Worm (Caenorhabditis elegans): ENCODE measurements around the gene lim-4.

lim-4 gene

DNA sequence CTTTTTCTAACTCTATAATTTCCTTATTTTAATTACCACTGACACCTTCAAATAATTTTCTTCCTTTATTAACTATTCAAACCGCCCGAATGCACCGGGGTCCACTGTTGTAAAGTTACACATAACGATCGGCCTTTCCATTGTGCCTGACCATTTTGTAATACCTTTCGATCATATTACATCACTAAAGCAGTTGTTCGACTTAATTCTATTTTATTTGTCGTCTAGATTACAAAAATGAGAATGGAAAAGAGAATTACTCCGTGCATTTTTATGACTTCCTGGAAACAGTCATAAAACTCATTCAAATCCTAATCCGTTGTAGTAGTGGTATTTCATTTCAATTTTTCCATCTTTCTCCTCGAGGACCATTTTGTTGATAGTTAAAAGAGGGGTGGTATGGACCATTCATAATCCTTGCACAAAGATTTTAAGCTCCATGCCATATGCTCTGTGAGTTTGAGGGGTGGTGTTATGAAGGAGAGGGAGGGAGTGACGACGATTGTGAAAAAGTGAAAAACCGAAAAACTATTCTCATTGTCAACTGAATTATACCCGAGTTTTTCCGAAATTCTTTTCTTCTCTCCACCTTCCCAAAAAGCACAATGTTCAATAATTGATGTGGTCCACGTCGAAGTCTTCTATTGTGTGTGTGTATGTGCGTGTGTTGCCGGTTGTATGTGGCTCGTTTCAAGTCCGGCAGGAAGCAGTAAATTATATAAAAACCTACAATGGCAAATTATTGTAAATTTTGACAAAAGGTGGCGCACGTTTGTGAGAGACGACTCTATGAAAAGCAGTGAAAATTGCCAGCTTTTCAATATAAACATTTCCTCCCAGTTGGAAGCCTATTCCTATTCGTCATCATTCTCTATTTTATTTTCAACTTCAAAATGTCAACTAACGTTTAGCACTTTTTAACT is 25.2 kb upstream of the lim-4 start:
- TF ChIP-seq die-1 (tag; optimal IDR thresholded peaks at IDR 0.05) (no peak), athp-1 (tag; optimal IDR thresholded peaks at IDR 0.05) (no peak), Y53F4B.3 (GFP tag; IDR thresholded peaks at IDR 0.05) (no peak)

ce11 chrX:3895577-3895976 is 22.2 kb upstream of the lim-4 start, which contains the start of gene F47F2.3:
F47F2.3 (minus strand) TSS chrX:3895677.
- TF ChIP-seq F57A8.1 (GFP tag; optimal IDR thresholded peaks at IDR 0.05) (no peak), F39B2.1 (GFP tag; IDR thresholded peaks at IDR 0.05) (no peak), hsf-1 (GFP tag; IDR thresholded peaks at IDR 0.05) (no peak), ets-4 (GFP tag; optimal IDR thresholded peaks at IDR 0.05) (no peak), athp-1 (tag; optimal IDR thresholded peaks at IDR 0.05) (no peak), egl-44 (GFP tag; IDR thresholded peaks at IDR 0.05) (no peak), xnd-1 (tag; optimal IDR thresholded peaks at IDR 0.05) (no peak), ztf-18 (tag; optimal IDR thresholded peaks at IDR 0.05) (no peak), Y79H2A.3 (GFP tag; conservative IDR thresholded peaks at IDR 0.05) (no peak), mxl-1 (tag; optimal IDR thresholded peaks at IDR 0.05) (no peak), cebp-2 (GFP tag; IDR thresholded peaks at IDR 0.05) (no peak), ceh-79 (tag; optimal IDR thresholded peaks at IDR 0.05) (no peak), egl-18 (GFP tag; IDR thresholded peaks at IDR 0.05) (no peak), nfyb-1 (GFP tag; IDR thresholded peaks at IDR 0.05) (no peak)

- TF ChIP-seq egrh-3 (GFP tag; IDR thresholded peaks at IDR 0.05) (peak; percentile 50; the same call in 1 of the 2 replicates), nhr-90 (tag; optimal IDR thresholded peaks at IDR 0.05) (no peak), lir-1 (GFP tag; conservative IDR thresholded peaks at IDR 0.05) (0 out of 2 replicates have a peak, but pooled peaks have one; percentile 35), ztf-22 (GFP tag; optimal IDR thresholded peaks at IDR 0.05) (no peak), zfh-2 (GFP tag; conservative IDR thresholded peaks at IDR 0.05) (peak; percentile 87), mel-28 (tag; optimal IDR thresholded peaks at IDR 0.05; ENCODE audit: borderline replicate concordance) (no peak), nfya-2 (GFP tag; IDR thresholded peaks at IDR 0.05) (no peak), ztf-26 (tag; optimal IDR thresholded peaks at IDR 0.05) (no peak), sea-2 (GFP tag; IDR thresholded peaks at IDR 0.05) (no peak), aptf-2 (GFP tag; conservative IDR thresholded peaks at IDR 0.05) (no peak), sptf-2 (GFP tag; optimal IDR thresholded peaks at IDR 0.05) (no peak), B0336.3 (GFP tag; IDR thresholded peaks at IDR 0.05) (no peak), rpc-1 (optimal IDR thresholded peaks at IDR 0.05) (no peak), rpc-1 (tag; optimal IDR thresholded peaks at IDR 0.05) (no peak), hlh-12 (tag; optimal IDR thresholded peaks at IDR 0.05) (no peak)
These were observed 14.2 kb upstream of the lim-4 start for ce11 chrX:3887595-3887994.

DNA sequence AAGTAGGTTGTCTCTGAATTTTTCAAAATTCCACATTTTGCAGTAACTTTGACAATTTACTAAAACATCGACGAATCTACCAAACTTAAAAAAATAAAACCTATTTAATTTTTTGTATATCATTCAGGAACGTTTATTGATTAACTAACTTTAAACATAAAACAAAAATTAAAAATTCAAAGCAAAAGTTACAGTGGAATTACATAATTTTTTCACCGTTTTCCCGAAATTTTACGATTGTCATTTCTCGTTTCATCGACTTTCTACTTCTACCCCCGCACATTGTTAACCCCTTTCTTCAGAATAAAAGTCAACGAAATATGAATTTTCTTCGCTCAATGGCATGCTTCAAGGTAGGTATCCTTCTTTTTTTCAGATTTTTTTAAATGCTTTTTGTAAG is 4.9 kb upstream of the lim-4 start, which contains the start of gene F47F2.1:
Gene F47F2.1, plus strand, starts transcription at position 301 of the 400 bp plus-strand sequence.
- TF ChIP-seq T07F8.4 (tag; optimal IDR thresholded peaks at IDR 0.05), result no peak

- TF ChIP-seq F33H1.4 (GFP tag; IDR thresholded peaks at IDR 0.05) (no peak), lir-1 (GFP tag; conservative IDR thresholded peaks at IDR 0.05) (no peak), F52B5.7 (tag; optimal IDR thresholded peaks at IDR 0.05) (no peak), madf-6 (GFP tag; IDR thresholded peaks at IDR 0.05) (no peak), cebp-2 (GFP tag; IDR thresholded peaks at IDR 0.05) (no peak)
These were observed 2.4 kb upstream of the lim-4 start for ce11 chrX:3875714-3876113.
